Worm (Caenorhabditis elegans): ENCODE measurements around the gene nlp-9.
"Not testable (repeated sequence)": the region's sequence is repeated elsewhere in the genome, so short reads cannot be mapped to it uniquely, and the experiment has no call there.

nlp-9 gene

ce11 chrV:4211521-4211920 is 7.9 kb upstream of the nlp-9 start:
- 0 out of 2 replicates have a peak, but pooled peaks have one; percentile 25 for TF ChIP-seq ctbp-1 (GFP tag; IDR thresholded peaks at IDR 0.05)
- no peak for TF ChIP-seq unc-39 (tag; optimal IDR thresholded peaks at IDR 0.05)
- TF ChIP-seq lin-13 (GFP tag; optimal IDR thresholded peaks at IDR 0.05) = no peak
- no peak for TF ChIP-seq zip-2 (tag; optimal IDR thresholded peaks at IDR 0.05)
- TF ChIP-seq lin-39 (tag; optimal IDR thresholded peaks at IDR 0.05) = no peak
- TF ChIP-seq nhr-41 (GFP tag; IDR thresholded peaks at IDR 0.05) = no peak
- no peak for TF ChIP-seq set-16 (GFP tag; IDR thresholded peaks at IDR 0.05)
- TF ChIP-seq nhr-42 (GFP tag; IDR thresholded peaks at IDR 0.05) = no peak
- no peak for TF ChIP-seq nhr-102 (tag; optimal IDR thresholded peaks at IDR 0.05)
- TF ChIP-seq F49E8.2 (tag; optimal IDR thresholded peaks at IDR 0.05; ENCODE audit: borderline replicate concordance) = no peak
- TF ChIP-seq fkh-10 (GFP tag; optimal IDR thresholded peaks at IDR 0.05) = peak; percentile 91
- TF ChIP-seq nhr-111 (GFP tag; optimal IDR thresholded peaks at IDR 0.05) = no peak
- TF ChIP-seq egl-27 (tag; optimal IDR thresholded peaks at IDR 0.05) = no peak
- no peak for TF ChIP-seq ceh-20 (GFP tag; IDR thresholded peaks at IDR 0.05)
- TF ChIP-seq spr-3 (GFP tag; optimal IDR thresholded peaks at IDR 0.05) = no peak
- TF ChIP-seq ces-1 (GFP tag; optimal IDR thresholded peaks at IDR 0.05) = peak; percentile 31
- no peak for TF ChIP-seq mxl-3 (GFP tag; optimal IDR thresholded peaks at IDR 0.05)
- TF ChIP-seq aha-1 (tag) = peak; percentile 20
- TF ChIP-seq Y75B8A.6 (GFP tag; IDR thresholded peaks at IDR 0.05) = no peak
- no peak for TF ChIP-seq snpc-4 (tag; optimal IDR thresholded peaks at IDR 0.05)
- TF ChIP-seq ceh-32 (tag; optimal IDR thresholded peaks at IDR 0.05; ENCODE audit: poor library complexity) = no peak
- TF ChIP-seq egl-43 (GFP tag; IDR thresholded peaks at IDR 0.05) = no peak

- TF ChIP-seq vab-7 (GFP tag; IDR thresholded peaks at IDR 0.05); mxl-2 (GFP tag; conservative IDR thresholded peaks at IDR 0.05); lin-29 (GFP tag; IDR thresholded peaks at IDR 0.05): not testable (repeated sequence)
Observed at ce11 chrV:4215856-4216255, 3.6 kb upstream of the nlp-9 start, which contains the start of gene H43I07.4. Gene H43I07.4, plus strand, starts transcription at chrV:4216156.

- no peak for TF ChIP-seq mdl-1 (tag; optimal IDR thresholded peaks at IDR 0.05)
- peak in 1 of 2 experiments; percentile 90 for TF ChIP-seq unc-62 (GFP tag; optimal IDR thresholded peaks at IDR 0.05 in 1 of 2)
- TF ChIP-seq unc-62 (tag; optimal IDR thresholded peaks at IDR 0.05) = no peak
Observed at ce11 chrV:4216902-4217301, 2.5 kb upstream of the nlp-9 start.

ce11 chrV:4218268-4218667 is 1.2 kb upstream of the nlp-9 start:
- no peak for TF ChIP-seq lin-13 (GFP tag; optimal IDR thresholded peaks at IDR 0.05)
- peak; percentile 38; the same call in 1 of the 2 replicates for TF ChIP-seq vab-7 (GFP tag; IDR thresholded peaks at IDR 0.05)
- TF ChIP-seq ceh-28 (tag; optimal IDR thresholded peaks at IDR 0.05) = no peak
- no peak for TF ChIP-seq spr-1 (tag; optimal IDR thresholded peaks at IDR 0.05)
- no peak for TF ChIP-seq unc-130 (GFP tag; optimal IDR thresholded peaks at IDR 0.05)
- no peak for TF ChIP-seq zip-2 (tag; optimal IDR thresholded peaks at IDR 0.05)
- TF ChIP-seq T20F7.1 (GFP tag; optimal IDR thresholded peaks at IDR 0.05) = no peak
- no peak for TF ChIP-seq tra-1 (GFP tag; IDR thresholded peaks at IDR 0.05)
- no peak for TF ChIP-seq pqm-1 (tag; optimal IDR thresholded peaks at IDR 0.05)
- no peak for TF ChIP-seq rbr-2 (tag; optimal IDR thresholded peaks at IDR 0.05)
- TF ChIP-seq F10B5.3 (tag; optimal IDR thresholded peaks at IDR 0.05) = no peak
- no peak for TF ChIP-seq hlh-11 (tag; optimal IDR thresholded peaks at IDR 0.05)
- no peak for TF ChIP-seq nhr-6 (tag; optimal IDR thresholded peaks at IDR 0.05)
- no peak for TF ChIP-seq tag-97 (GFP tag; IDR thresholded peaks at IDR 0.05)
- no peak for TF ChIP-seq ama-1 (optimal IDR thresholded peaks at IDR 0.05)
- no peak for TF ChIP-seq mdt-29 (GFP tag; IDR thresholded peaks at IDR 0.05)
- no peak for TF ChIP-seq F37D6.2 (tag; optimal IDR thresholded peaks at IDR 0.05)
- no peak for TF ChIP-seq aly-2 (tag; optimal IDR thresholded peaks at IDR 0.05)
- 0 out of 2 replicates have a peak, but pooled peaks have one; percentile 22 for TF ChIP-seq ceh-20 (GFP tag; IDR thresholded peaks at IDR 0.05)
- no peak for TF ChIP-seq ceh-62 (tag; optimal IDR thresholded peaks at IDR 0.05)
- TF ChIP-seq Y75B8A.6 (GFP tag; IDR thresholded peaks at IDR 0.05) = no peak
- no peak for TF ChIP-seq nhr-41 (GFP tag; IDR thresholded peaks at IDR 0.05)
- TF ChIP-seq ZK337.2 (GFP tag; IDR thresholded peaks at IDR 0.05) = no peak
- no peak for TF ChIP-seq sdz-12 (GFP tag; optimal IDR thresholded peaks at IDR 0.05)
- no peak for TF ChIP-seq spr-3 (GFP tag; optimal IDR thresholded peaks at IDR 0.05)
- TF ChIP-seq nhr-11 (tag; optimal IDR thresholded peaks at IDR 0.05) = no peak
- no peak for TF ChIP-seq duxl-1 (tag; optimal IDR thresholded peaks at IDR 0.05; ENCODE audit: poor library complexity)
